Worm (Caenorhabditis elegans) whole organism, L4 larva: Measurements from ENCODE around the gene ZK154.1.
A peak's percentile ranks its signal among the peaks of the same experiment; 100 is the strongest.

ENCODE experiments used
- aha-1 ChIP-seq: fragments of 150-350 bp; peaks from one replicate; lab custom pipeline; 2014; ENCODE audit warnings: missing biosample characterization, missing genetic modification characterization
- jun-1 ChIP-seq: fragments of 150-350 bp; optimal IDR thresholded peaks from 2 replicates; lab custom pipeline; 2014; ENCODE audit warnings: missing biosample characterization, missing genetic modification reagents, missing genetic modification characterization

DNA sequence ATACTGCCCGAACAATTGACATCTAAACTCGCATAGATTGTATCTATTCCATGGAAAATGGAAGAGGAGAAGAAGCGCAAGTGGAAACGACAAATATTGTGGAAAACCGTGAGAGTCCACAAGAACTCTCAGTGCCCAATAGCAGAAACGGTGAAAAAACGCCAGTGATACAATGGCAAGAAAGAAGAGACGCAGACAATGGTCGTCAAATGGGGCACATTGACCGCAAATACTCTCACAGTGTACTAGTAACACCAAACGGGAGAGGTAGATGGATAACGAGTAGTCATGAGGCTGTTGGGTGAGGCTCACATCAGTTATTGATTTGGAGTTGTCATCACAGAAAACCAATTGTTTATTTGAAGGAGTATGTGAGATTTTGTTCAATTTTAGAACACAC lies 3.0 kb downstream of the ZK154.1 start, which contains the start of gene ZK154.4:
- TF ChIP-seq jun-1 (peak; percentile 34), aha-1 (tag; lab: Kevin White, UChicago) (no peak)
